Worm (Caenorhabditis elegans): ENCODE data around the gene ZK637.4.

ZK637.4 gene

DNA sequence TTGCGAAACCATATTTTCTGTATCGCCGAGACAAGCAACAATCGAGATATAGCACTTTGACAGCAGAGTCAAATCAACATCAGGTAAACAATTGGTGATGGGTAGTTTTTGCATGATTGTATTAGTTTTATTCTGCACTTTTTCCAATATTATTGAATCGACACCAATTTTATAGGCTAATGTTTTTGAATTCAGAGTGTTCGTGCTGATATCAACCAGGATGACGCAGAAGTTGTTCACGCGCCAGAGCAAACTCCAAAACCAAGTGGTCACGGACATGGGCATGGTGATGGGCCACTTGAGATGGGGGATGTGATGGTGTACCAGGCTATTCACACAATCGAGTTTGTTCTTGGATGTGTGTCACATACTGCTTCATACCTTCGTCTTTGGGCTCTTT lies 16.6 kb downstream of the ZK637.4 start:
- no peak for TF ChIP-seq dmd-4 (tag; optimal IDR thresholded peaks at IDR 0.05)
- TF ChIP-seq lin-11 (tag; optimal IDR thresholded peaks at IDR 0.05): no peak
- no peak for TF ChIP-seq mdl-1 (tag; optimal IDR thresholded peaks at IDR 0.05)
- no peak for TF ChIP-seq nhr-23 (tag; optimal IDR thresholded peaks at IDR 0.05)

DNA sequence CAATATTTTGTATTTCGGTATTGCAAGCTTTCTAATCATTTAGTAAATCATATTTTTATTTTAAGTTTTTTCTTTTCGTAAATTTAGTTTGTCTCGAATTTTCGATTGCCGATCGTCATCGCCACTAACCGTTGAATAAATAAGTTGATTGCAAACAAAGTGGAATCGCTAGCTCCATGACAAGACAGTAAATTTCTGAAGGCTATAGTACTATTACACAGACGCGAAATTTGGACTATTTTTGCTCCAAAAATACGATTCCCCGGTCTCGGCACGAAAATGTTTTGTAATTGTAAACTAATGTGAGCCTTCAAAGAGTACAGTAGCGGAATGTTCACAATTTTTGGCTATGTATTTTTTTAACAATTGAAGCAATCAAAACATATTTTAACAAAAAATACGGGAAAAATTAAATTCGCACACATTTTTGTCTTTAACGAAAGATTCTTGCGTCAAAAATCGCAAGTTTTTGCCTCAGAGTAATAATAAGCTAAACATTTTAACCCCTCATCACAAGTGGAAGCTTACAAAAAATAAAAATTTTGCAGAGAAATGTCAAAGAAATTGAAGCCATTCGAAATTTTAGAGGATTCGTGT lies 18.1 kb downstream of the ZK637.4 start, which contains the start of gene tpk-1:
TSS of gene tpk-1 (plus strand) at position 547 of the 597 bp plus-strand sequence.
- TF ChIP-seq lsy-2 (tag; optimal IDR thresholded peaks at IDR 0.05) (peak in 1 of 2 experiments; percentile 24), zag-1 (tag; optimal IDR thresholded peaks at IDR 0.05) (no peak)

DNA sequence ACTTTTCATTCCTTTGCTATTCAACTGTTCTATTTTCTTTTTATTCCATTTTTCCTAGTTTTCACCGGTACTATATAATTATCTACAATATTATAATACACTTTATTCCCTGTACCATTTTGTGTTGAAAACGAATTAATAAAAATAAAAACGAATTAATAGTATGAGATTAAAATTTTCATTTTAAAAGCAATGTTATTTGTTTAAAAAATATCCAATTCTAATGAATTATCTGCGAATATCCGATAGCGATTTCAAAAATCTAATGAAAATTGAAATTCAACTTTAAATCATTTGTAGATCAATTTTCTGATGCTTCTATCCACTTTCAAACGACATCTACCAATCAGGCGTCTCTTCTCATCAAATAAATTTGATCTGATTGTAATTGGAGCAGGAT lies 19.9 kb downstream of the ZK637.4 start, which contains the start of gene trxr-2:
TSS of gene trxr-2 (plus strand) at position 301 of the 400 bp plus-strand sequence.
- no peak for TF ChIP-seq nhr-77 (tag; optimal IDR thresholded peaks at IDR 0.05)
- TF ChIP-seq unc-39 (tag; optimal IDR thresholded peaks at IDR 0.05): no peak
- TF ChIP-seq nhr-25 (tag; optimal IDR thresholded peaks at IDR 0.05): no peak
- TF ChIP-seq egl-27 (tag; optimal IDR thresholded peaks at IDR 0.05): no peak
- no peak for TF ChIP-seq ztf-4 (tag; optimal IDR thresholded peaks at IDR 0.05)
- TF ChIP-seq sem-4 (tag; optimal IDR thresholded peaks at IDR 0.05): no peak
- no peak for TF ChIP-seq lsy-2 (tag; optimal IDR thresholded peaks at IDR 0.05)
- TF ChIP-seq skn-1 (tag; optimal IDR thresholded peaks at IDR 0.05): no peak
- TF ChIP-seq ztf-11 (tag; optimal IDR thresholded peaks at IDR 0.05): no peak
- no peak for TF ChIP-seq lin-39 (tag; optimal IDR thresholded peaks at IDR 0.05)
- no peak for TF ChIP-seq blmp-1 (tag; optimal IDR thresholded peaks at IDR 0.05; ENCODE audit: insufficient read depth)
- no peak for TF ChIP-seq ceh-82 (tag; optimal IDR thresholded peaks at IDR 0.05)
- no peak for TF ChIP-seq elt-3 (tag; optimal IDR thresholded peaks at IDR 0.05)

DNA sequence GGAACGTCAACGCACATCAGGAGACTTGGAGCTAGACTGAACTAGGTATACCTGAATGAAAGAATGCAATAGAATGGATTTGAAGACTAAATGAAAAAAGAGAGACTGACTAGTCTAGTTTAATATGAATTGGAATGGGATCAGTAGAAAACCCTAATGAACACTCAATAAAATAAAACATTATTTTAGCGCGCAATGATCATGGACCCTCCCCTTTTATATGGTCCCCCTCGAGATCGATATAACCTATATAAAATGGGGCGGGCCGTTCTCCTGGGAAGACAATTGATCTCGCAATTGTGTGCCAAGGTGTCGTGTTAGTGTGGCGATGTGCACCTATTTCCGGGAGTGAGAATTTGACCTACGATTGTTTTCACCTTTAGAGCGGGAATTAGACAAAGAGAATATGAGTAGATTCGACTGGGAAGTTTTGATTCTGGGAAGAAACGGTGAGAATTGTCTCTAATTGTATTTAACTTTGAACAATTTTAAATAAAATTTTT lies 24.4 kb downstream of the ZK637.4 start, which contains the start of gene cdc-25.3:
TSS of gene cdc-25.3 (minus strand) at position 51 of the 503 bp plus-strand sequence.
- no peak for TF ChIP-seq mab-5 (tag; optimal IDR thresholded peaks at IDR 0.05)
- TF ChIP-seq mdl-1 (tag; optimal IDR thresholded peaks at IDR 0.05): no peak
- no peak for TF ChIP-seq nhr-23 (tag; optimal IDR thresholded peaks at IDR 0.05)
- TF ChIP-seq ZK546.5 (tag; optimal IDR thresholded peaks at IDR 0.05): no peak
- TF ChIP-seq ztf-4 (tag; optimal IDR thresholded peaks at IDR 0.05): no peak
- no peak for TF ChIP-seq nhr-77 (tag; optimal IDR thresholded peaks at IDR 0.05)
- TF ChIP-seq gmeb-1 (tag; optimal IDR thresholded peaks at IDR 0.05): no peak
- TF ChIP-seq peb-1 (tag; optimal IDR thresholded peaks at IDR 0.05): no peak
- no peak for TF ChIP-seq nhr-6 (tag; optimal IDR thresholded peaks at IDR 0.05)
- TF ChIP-seq elt-3 (tag; optimal IDR thresholded peaks at IDR 0.05): no peak
- TF ChIP-seq sma-9 (GFP tag; optimal IDR thresholded peaks at IDR 0.05): no peak
- no peak for TF ChIP-seq sma-9 (tag; optimal IDR thresholded peaks at IDR 0.05)
- no peak for TF ChIP-seq lin-13 (GFP tag; optimal IDR thresholded peaks at IDR 0.05)
- TF ChIP-seq dmd-4 (tag; optimal IDR thresholded peaks at IDR 0.05): no peak
- TF ChIP-seq ama-1 (optimal IDR thresholded peaks at IDR 0.05): no peak
- TF ChIP-seq unc-55 (GFP tag; optimal IDR thresholded peaks at IDR 0.05): no peak

DNA sequence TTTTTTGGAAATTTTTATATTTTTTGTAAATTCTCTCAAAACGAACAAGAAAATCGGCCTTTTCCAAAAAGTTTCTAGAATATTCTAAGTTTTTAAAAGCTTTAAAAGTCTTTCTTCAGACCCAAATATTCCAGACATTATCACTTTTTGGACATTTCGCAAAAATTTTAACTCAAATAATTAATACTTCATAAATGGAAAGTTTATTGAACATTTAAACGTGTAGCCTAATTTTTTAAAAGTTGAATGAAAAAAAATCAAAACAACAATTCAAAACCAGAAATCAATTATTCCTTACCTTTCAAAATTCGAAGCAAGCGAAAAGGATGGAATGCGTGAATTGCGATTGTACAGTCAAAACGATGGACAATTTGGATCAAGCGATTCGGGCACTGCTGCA lies 26.2 kb downstream of the ZK637.4 start, which contains the start of gene ZK637.15:
TSS of gene ZK637.15 (plus strand) at position 301 of the 400 bp plus-strand sequence.
- no peak for TF ChIP-seq sma-3 (GFP tag; optimal IDR thresholded peaks at IDR 0.05)
- no peak for TF ChIP-seq elt-3 (tag; optimal IDR thresholded peaks at IDR 0.05)
- TF ChIP-seq nhr-21 (tag; optimal IDR thresholded peaks at IDR 0.05): no peak
- no peak for TF ChIP-seq Y55F3AM.14 (GFP tag; optimal IDR thresholded peaks at IDR 0.05)
- TF ChIP-seq snpc-4 (tag; optimal IDR thresholded peaks at IDR 0.05): no peak
- no peak for TF ChIP-seq unc-62 (GFP tag; optimal IDR thresholded peaks at IDR 0.05)
- no peak for TF ChIP-seq crh-2 (tag; optimal IDR thresholded peaks at IDR 0.05)
- no peak for TF ChIP-seq ztf-11 (tag; optimal IDR thresholded peaks at IDR 0.05)
- no peak for TF ChIP-seq nhr-129 (tag; optimal IDR thresholded peaks at IDR 0.05)
- no peak for TF ChIP-seq mab-5 (tag; optimal IDR thresholded peaks at IDR 0.05)
- TF ChIP-seq lin-39 (tag; optimal IDR thresholded peaks at IDR 0.05): no peak
- no peak for TF ChIP-seq blmp-1 (tag; optimal IDR thresholded peaks at IDR 0.05; ENCODE audit: insufficient read depth)
